Worm (Caenorhabditis elegans) whole organism, late embryonic: ENCODE results near the gene txt-12.

Source experiments
- F13H6.1 ChIP-seq: sonication (generic microtip); optimal IDR thresholded peaks from 2 replicates; lab custom pipeline; 2016; ENCODE audit warnings: missing genetic modification characterization, missing compliant biosample characterization
- ama-1 ChIP-seq: fragments of 150-350 bp; optimal IDR thresholded peaks from 2 replicates; lab custom pipeline; 2014
- ceh-24 ChIP-seq: sonication (generic microtip); optimal IDR thresholded peaks from 2 replicates; lab custom pipeline; 2016; ENCODE audit warnings: mild to moderate bottlenecking, missing genetic modification characterization, missing compliant biosample characterization
- ceh-48 ChIP-seq: sonication (generic microtip); optimal IDR thresholded peaks from 2 replicates; lab custom pipeline; 2016; ENCODE audit warnings: missing genetic modification characterization, inconsistent platforms, missing compliant biosample characterization
- ceh-9 ChIP-seq: sonication (generic microtip); optimal IDR thresholded peaks from 2 replicates; lab custom pipeline; 2016; ENCODE audit warnings: mild to moderate bottlenecking, missing genetic modification characterization, inconsistent platforms, missing compliant biosample characterization
- dve-1 ChIP-seq: sonication (generic microtip); optimal IDR thresholded peaks from 2 replicates; lab custom pipeline; 2017; ENCODE audit warnings: antibody characterized with exemption, mild to moderate bottlenecking, missing genetic modification characterization, missing compliant biosample characterization
- hlh-13 ChIP-seq: fragments of 200-800 bp; sonication (Bioruptor generic); optimal IDR thresholded peaks from 2 replicates; lab custom pipeline; 2018; ENCODE audit warnings: mild to moderate bottlenecking, missing genetic modification characterization, missing compliant biosample characterization
- nhr-11 ChIP-seq: fragments of 150-350 bp; optimal IDR thresholded peaks from 2 replicates; lab custom pipeline; 2014; ENCODE audit warnings: missing biosample characterization, missing genetic modification characterization
- sdc-2 ChIP-seq: sonication (generic microtip); optimal IDR thresholded peaks from 2 replicates; lab custom pipeline; 2016; ENCODE audit warnings: missing genotype, missing genetic modification characterization, missing compliant biosample characterization
- tbx-2 ChIP-seq: sonication (generic microtip); optimal IDR thresholded peaks from 2 replicates; lab custom pipeline; 2016; ENCODE audit warnings: missing genetic modification characterization, missing compliant biosample characterization
- unc-55 ChIP-seq: sonication (generic microtip); optimal IDR thresholded peaks from 2 replicates; lab custom pipeline; 2017; ENCODE audit warnings: missing biosample characterization, missing genetic modification reagents, missing genetic modification characterization

DNA sequence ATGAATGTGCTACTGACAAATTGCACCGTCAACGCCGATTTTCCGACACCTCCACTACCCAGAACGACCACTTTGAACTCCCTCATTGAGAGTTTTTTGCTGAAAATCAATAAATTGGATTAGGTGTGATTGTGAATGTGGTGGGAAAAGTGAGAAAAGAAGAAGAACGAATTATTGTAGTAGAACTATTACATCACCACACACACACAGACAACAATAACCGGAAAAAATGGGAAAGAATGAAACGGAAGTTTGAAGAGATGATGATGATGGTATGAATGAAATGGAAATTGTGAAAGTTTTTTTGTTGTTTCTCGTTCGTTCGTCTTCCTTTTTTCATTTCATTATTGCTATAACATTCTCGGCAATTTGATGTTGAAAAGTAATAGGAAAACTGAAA lies 28.8 kb upstream of the txt-12 start, which contains the start of gene rap-2:
- no peak for TF ChIP-seq ceh-24 (tag; lab: Kevin White, UChicago)
- no peak for TF ChIP-seq unc-55
- no peak for TF ChIP-seq dve-1 (tag; lab: Kevin White, UChicago)
- TF ChIP-seq ama-1: no peak
- TF ChIP-seq hlh-13 (GFP tag; lab: Kevin White, UChicago): no peak
- no peak for TF ChIP-seq nhr-11 (tag; lab: Kevin White, UChicago)
- no peak for TF ChIP-seq ceh-9 (tag; lab: Kevin White, UChicago)
- no peak for TF ChIP-seq sdc-2 (tag; lab: Kevin White, UChicago)
- no peak for TF ChIP-seq ceh-48
- TF ChIP-seq F13H6.1: no peak
- TF ChIP-seq tbx-2: no peak
